Worm (Caenorhabditis elegans) whole organism, L1 larva: Measurements from ENCODE around the gene F13B6.3.
A peak's percentile ranks its signal among the peaks of the same experiment; 100 is the strongest.

ENCODE experiments used
- Y116A8C.19 ChIP-seq: sonication (generic microtip); optimal IDR thresholded peaks from 2 replicates; lab custom pipeline; 2016; ENCODE audit warnings: missing compliant biosample characterization, missing genetic modification characterization, borderline replicate concordance
- alr-1 ChIP-seq: fragments of 200-800 bp; sonication (Bioruptor generic); optimal IDR thresholded peaks from 2 replicates; lab custom pipeline; 2018; ENCODE audit warnings: borderline replicate concordance, mild to moderate bottlenecking, missing genetic modification characterization, missing compliant biosample characterization
- ama-1 ChIP-seq: fragments of 150-350 bp; optimal IDR thresholded peaks from 2 replicates; lab custom pipeline; 2014
- blmp-1 ChIP-seq: fragments of 150-350 bp; optimal IDR thresholded peaks from 2 replicates; lab custom pipeline; 2014; ENCODE audit warnings: missing biosample characterization, missing genetic modification characterization
- ceh-63 ChIP-seq: fragments of 200-800 bp; sonication (Bioruptor generic); optimal IDR thresholded peaks from 2 replicates; lab custom pipeline; 2018; ENCODE audit warnings: mild to moderate bottlenecking, missing genetic modification characterization, missing compliant biosample characterization
- ces-1 ChIP-seq: fragments of 150-350 bp; optimal IDR thresholded peaks from 2 replicates; lab custom pipeline; 2014; ENCODE audit warnings: missing biosample characterization, missing genetic modification reagents, missing genetic modification characterization
- dpl-1 ChIP-seq, 3 experiments: fragments of 150-350 bp in 2 of 3; sonication (generic microtip) in 1 of 3; optimal IDR thresholded peaks; 2 replicates each; lab custom pipeline; 2014 to 2017; ENCODE audit warnings: missing biosample characterization in 3 of 3, missing genetic modification characterization in 3 of 3, missing genetic modification reagents in 3 of 3
- dsc-1 ChIP-seq: sonication (generic microtip); optimal IDR thresholded peaks from 2 replicates; lab custom pipeline; 2016; ENCODE audit warnings: mild to moderate bottlenecking, missing genetic modification characterization, missing compliant biosample characterization
- efl-1 ChIP-seq, 4 experiments: fragments of 150-350 bp; optimal IDR thresholded peaks in 3 of 4; peaks in 1 of 4; 1 replicate in 1 of 4; 2 replicates in 3 of 4; lab custom pipeline; 2014; ENCODE audit warnings: missing biosample characterization in 2 of 4, missing genetic modification characterization in 2 of 4, missing genetic modification reagents in 2 of 4
- egl-27 ChIP-seq, 2 experiments: fragments of 150-350 bp in 1 of 2; sonication (generic microtip); optimal IDR thresholded peaks; 3 replicates each; lab custom pipeline; 2017 to 2018; ENCODE audit warnings: missing biosample characterization in 2 of 2, missing genetic modification characterization in 2 of 2, missing genetic modification reagents in 2 of 2
- elt-2 ChIP-seq: sonication (generic microtip); optimal IDR thresholded peaks from 2 replicates; lab custom pipeline; 2016; ENCODE audit warnings: missing genetic modification characterization, mild to moderate bottlenecking, inconsistent platforms, missing compliant biosample characterization, missing genetic modification reagents
- ets-5 ChIP-seq: fragments of 200-800 bp; sonication (Bioruptor generic); IDR thresholded peaks from 2 replicates; pipeline ENCODE4 v1.3.6; 2022; ENCODE audit warnings: missing genetic modification characterization, missing compliant biosample characterization
- fkh-4 ChIP-seq: sonication (generic microtip); optimal IDR thresholded peaks from 2 replicates; lab custom pipeline; 2016; ENCODE audit warnings: missing compliant biosample characterization, missing genetic modification characterization, borderline replicate concordance
- fkh-8 ChIP-seq: sonication (generic microtip); optimal IDR thresholded peaks from 2 replicates; lab custom pipeline; 2016; ENCODE audit warnings: mild to moderate bottlenecking, missing genetic modification characterization, missing compliant biosample characterization
- fos-1 ChIP-seq: fragments of 150-350 bp; optimal IDR thresholded peaks from 2 replicates; lab custom pipeline; 2014; ENCODE audit warnings: missing biosample characterization, missing genetic modification characterization
- hlh-17 ChIP-seq: fragments of 200-800 bp; sonication (Bioruptor generic); optimal IDR thresholded peaks from 2 replicates; lab custom pipeline; 2018; ENCODE audit warnings: missing genetic modification characterization, mild to moderate bottlenecking, missing compliant biosample characterization, moderate library complexity, borderline replicate concordance
- hlh-4 ChIP-seq: sonication (generic microtip); optimal IDR thresholded peaks from 2 replicates; lab custom pipeline; 2016; ENCODE audit warnings: mild to moderate bottlenecking, missing genetic modification characterization, missing compliant biosample characterization
- isw-1 ChIP-seq: fragments of 200-800 bp; sonication (Bioruptor generic); IDR thresholded peaks from 2 replicates; pipeline ENCODE4 v1.3.6; 2022; ENCODE audit warnings: missing genetic modification characterization, missing compliant biosample characterization
- lin-13 ChIP-seq: fragments of 150-350 bp; optimal IDR thresholded peaks from 2 replicates; lab custom pipeline; 2014; ENCODE audit warnings: missing biosample characterization, missing genetic modification reagents, missing genetic modification characterization
- lin-14 ChIP-seq: fragments of 200-800 bp; sonication (Bioruptor generic); optimal IDR thresholded peaks from 2 replicates; lab custom pipeline; 2018; ENCODE audit warnings: mild to moderate bottlenecking, missing genetic modification characterization, moderate library complexity, missing compliant biosample characterization
- lin-35 ChIP-seq, 2 experiments: fragments of 150-350 bp; optimal IDR thresholded peaks; 2 replicates each; lab custom pipeline; 2014; ENCODE audit warnings: missing biosample characterization in 2 of 2, missing genetic modification characterization in 2 of 2, missing genetic modification reagents in 2 of 2
- lir-3 ChIP-seq: sonication (generic microtip); optimal IDR thresholded peaks from 2 replicates; lab custom pipeline; 2016; ENCODE audit warnings: mild to moderate bottlenecking, missing genetic modification characterization, moderate library complexity, missing compliant biosample characterization; ENCODE audit not compliant: poor library complexity
- lsy-2 ChIP-seq, 2 experiments: fragments of 150-350 bp; optimal IDR thresholded peaks; 2 replicates each; lab custom pipeline; 2014; ENCODE audit warnings: missing biosample characterization in 2 of 2, missing genetic modification characterization in 2 of 2
- nhr-12 ChIP-seq: sonication (generic microtip); optimal IDR thresholded peaks from 2 replicates; lab custom pipeline; 2017; ENCODE audit warnings: missing biosample characterization, missing genetic modification characterization
- nhr-20 ChIP-seq: sonication (generic microtip); optimal IDR thresholded peaks from 2 replicates; lab custom pipeline; 2016; ENCODE audit warnings: mild to moderate bottlenecking, missing genetic modification characterization, missing compliant biosample characterization
- nhr-28 ChIP-seq: fragments of 150-350 bp; optimal IDR thresholded peaks from 2 replicates; lab custom pipeline; 2014; ENCODE audit warnings: missing biosample characterization, missing genetic modification characterization
- nhr-47 ChIP-seq: sonication (generic microtip); optimal IDR thresholded peaks from 2 replicates; lab custom pipeline; 2016; ENCODE audit warnings: mild to moderate bottlenecking, missing genetic modification characterization, moderate library complexity, missing compliant biosample characterization
- nhr-71 ChIP-seq: sonication (generic microtip); optimal IDR thresholded peaks from 2 replicates; lab custom pipeline; 2016; ENCODE audit warnings: mild to moderate bottlenecking, missing genetic modification characterization, moderate library complexity, missing compliant biosample characterization
- nhr-77 ChIP-seq: fragments of 150-350 bp; optimal IDR thresholded peaks from 2 replicates; lab custom pipeline; 2014; ENCODE audit warnings: missing biosample characterization, missing genetic modification characterization
- pag-3 ChIP-seq: sonication (generic microtip); optimal IDR thresholded peaks from 2 replicates; lab custom pipeline; 2017; ENCODE audit warnings: missing genetic modification characterization, mild to moderate bottlenecking, missing compliant biosample characterization, antibody characterized with exemption, borderline replicate concordance; ENCODE audit not compliant: insufficient read depth
- pax-3 ChIP-seq: fragments of 200-800 bp; sonication (Bioruptor generic); optimal IDR thresholded peaks from 2 replicates; lab custom pipeline; 2018; ENCODE audit warnings: mild to moderate bottlenecking, missing genetic modification characterization, moderate library complexity, missing compliant biosample characterization
- rnt-1 ChIP-seq: sonication (generic microtip); optimal IDR thresholded peaks from 2 replicates; lab custom pipeline; 2016; ENCODE audit warnings: mild to moderate bottlenecking, missing genetic modification characterization, moderate library complexity, missing compliant biosample characterization
- skn-1 ChIP-seq: fragments of 150-350 bp; optimal IDR thresholded peaks from 2 replicates; lab custom pipeline; 2014; ENCODE audit warnings: missing biosample characterization, missing genetic modification characterization
- sox-4 ChIP-seq: sonication (generic microtip); optimal IDR thresholded peaks from 2 replicates; lab custom pipeline; 2016; ENCODE audit warnings: missing genetic modification characterization, missing compliant biosample characterization
- sptf-1 ChIP-seq: fragments of 150-350 bp; optimal IDR thresholded peaks from 2 replicates; lab custom pipeline; 2014; ENCODE audit warnings: missing biosample characterization, missing genetic modification characterization
- tbx-2 ChIP-seq: sonication (generic microtip); optimal IDR thresholded peaks from 2 replicates; lab custom pipeline; 2016; ENCODE audit warnings: missing genetic modification characterization, missing compliant biosample characterization
- unc-30 ChIP-seq: sonication (generic microtip); optimal IDR thresholded peaks from 2 replicates; lab custom pipeline; 2017; ENCODE audit warnings: missing biosample characterization, missing genetic modification characterization
- unc-62 ChIP-seq: fragments of 150-350 bp; optimal IDR thresholded peaks from 2 replicates; lab custom pipeline; 2014; ENCODE audit warnings: missing biosample characterization, missing genetic modification reagents, missing genetic modification characterization
- vab-15 ChIP-seq: sonication (generic microtip); optimal IDR thresholded peaks from 2 replicates; lab custom pipeline; 2017; ENCODE audit warnings: missing genotype, mild to moderate bottlenecking, missing genetic modification characterization, missing compliant biosample characterization
- xbp-1 ChIP-seq: sonication (generic microtip); optimal IDR thresholded peaks from 2 replicates; lab custom pipeline; 2016; ENCODE audit warnings: missing genetic modification characterization, missing compliant biosample characterization
- ztf-4 ChIP-seq: fragments of 150-350 bp; optimal IDR thresholded peaks from 2 replicates; lab custom pipeline; 2014; ENCODE audit warnings: missing biosample characterization, missing genetic modification characterization

The F13B6.3 gene

ce11 chrIV:7512617-7513233, 47.0 kb upstream of the F13B6.3 start, which contains the start of the genes plc-4 and R05G6.4 (continued):
- TF ChIP-seq nhr-71 (tag; lab: Kevin White, UChicago) (peak; percentile 70), rnt-1 (tag; lab: Kevin White, UChicago) (peak; percentile 7), blmp-1 (tag; lab: Kevin White, UChicago) (peak; percentile 53), egl-27 (tag; optimal IDR thresholded peaks at IDR 0.05; lab: Kevin White, UChicago) (no peak)

- TF ChIP-seq dsc-1 (tag; lab: Kevin White, UChicago) (no peak), efl-1 (optimal IDR thresholded peaks at IDR 0.05; lab: Kevin White, UChicago) (peak in 1 of 2 experiments; percentile 10), efl-1 (GFP tag; optimal IDR thresholded peaks at IDR 0.05 in 1 of 2; lab: Kevin White, UChicago) (peak in 1 of 2 experiments; percentile 40), dpl-1 (GFP tag; optimal IDR thresholded peaks at IDR 0.05; lab: Kevin White, UChicago) (peak in 2 of 3 experiments; percentile 29 to 37), lin-35 (GFP tag; optimal IDR thresholded peaks at IDR 0.05; lab: Kevin White, UChicago) (peak in 1 of 2 experiments; percentile 7)
Measured at ce11 chrIV:7510829-7511228, 45.1 kb upstream of the F13B6.3 start.

ce11 chrIV:7508850-7509249, 43.1 kb upstream of the F13B6.3 start:
- peak; percentile 18 to 51 (median 42) for TF ChIP-seq dpl-1 (GFP tag; optimal IDR thresholded peaks at IDR 0.05; lab: Kevin White, UChicago)
- no peak for TF ChIP-seq alr-1 (tag; lab: Kevin White, UChicago)
- TF ChIP-seq lsy-2 (tag; optimal IDR thresholded peaks at IDR 0.05; lab: Kevin White, UChicago), result peak; percentile 51 to 87
- TF ChIP-seq efl-1 (optimal IDR thresholded peaks at IDR 0.05; lab: Kevin White, UChicago), result peak; percentile 38 to 56
- TF ChIP-seq efl-1 (GFP tag; optimal IDR thresholded peaks at IDR 0.05 in 1 of 2; lab: Kevin White, UChicago), result peak; percentile 48 to 91
- peak in 1 of 2 experiments; percentile 65 for TF ChIP-seq lin-35 (GFP tag; optimal IDR thresholded peaks at IDR 0.05; lab: Kevin White, UChicago)

DNA sequence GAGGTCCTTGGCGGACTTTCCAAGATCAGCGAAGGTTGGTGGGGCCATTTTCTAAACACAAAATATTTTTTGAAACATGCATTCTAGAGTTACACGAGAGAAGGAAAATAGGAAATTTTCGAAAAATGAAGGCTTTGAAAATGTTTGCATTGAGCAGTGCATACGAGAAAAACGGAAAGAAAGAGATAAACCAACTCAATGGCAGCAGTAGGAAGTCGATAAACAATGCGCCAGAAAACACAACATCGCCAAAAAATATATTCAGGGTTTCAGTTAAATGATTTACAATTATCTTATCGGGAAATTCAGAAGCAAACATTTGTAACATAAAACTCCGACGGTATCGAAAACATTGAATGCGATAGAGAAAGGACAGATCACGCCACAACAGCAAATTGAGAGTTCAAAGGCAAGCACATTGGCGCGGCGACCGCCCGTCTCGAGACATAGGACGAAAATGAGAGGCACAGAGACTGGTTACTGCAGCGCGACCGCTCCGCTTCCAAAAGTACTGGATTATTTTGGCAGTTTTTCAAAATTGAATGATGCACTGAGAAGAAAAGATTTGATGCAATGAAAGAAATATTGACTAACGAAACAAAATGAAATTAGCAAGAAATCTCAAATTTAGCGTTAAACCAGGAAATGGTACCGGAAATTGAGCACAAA, 42.2 kb upstream of the F13B6.3 start, which contains the start of the genes vdac-1 and R05G6.5:
Gene vdac-1, minus strand, starts transcription at position 51 of the 669 bp plus-strand sequence.
Gene R05G6.5, plus strand, starts transcription at position 527 of the 669 bp plus-strand sequence.
- TF ChIP-seq xbp-1 (tag; lab: Kevin White, UChicago) (peak; percentile 83), efl-1 (optimal IDR thresholded peaks at IDR 0.05; lab: Kevin White, UChicago) (peak; percentile 59 to 93), efl-1 (GFP tag; optimal IDR thresholded peaks at IDR 0.05 in 1 of 2; lab: Kevin White, UChicago) (peak; percentile 90 to 99), sptf-1 (tag; lab: Kevin White, UChicago) (no peak), ceh-63 (GFP tag; lab: Kevin White, UChicago) (no peak), hlh-17 (GFP tag; lab: Kevin White, UChicago) (no peak), pag-3 (tag; lab: Kevin White, UChicago) (no peak), ztf-4 (tag; lab: Kevin White, UChicago) (peak; percentile 55), nhr-77 (peak; percentile 90), ets-5 (no peak), isw-1 (GFP tag; lab: Robert Waterston, UW) (peak; percentile 71), skn-1 (tag; lab: Kevin White, UChicago) (peak; percentile 63), rnt-1 (tag; lab: Kevin White, UChicago) (peak; percentile 79), tbx-2 (tag; lab: Kevin White, UChicago) (peak; percentile 86), nhr-28 (tag; lab: Kevin White, UChicago) (no peak), nhr-20 (tag; lab: Kevin White, UChicago) (peak; percentile 92), sox-4 (no peak), lin-13 (GFP tag; lab: Kevin White, UChicago) (peak; percentile 82), ces-1 (GFP tag; lab: Kevin White, UChicago) (no peak), nhr-12 (tag; lab: Kevin White, UChicago) (no peak), fos-1 (tag; lab: Kevin White, UChicago) (peak; percentile 63), nhr-47 (peak; percentile 83), ama-1 (no peak), unc-62 (GFP tag; lab: Kevin White, UChicago) (no peak), pax-3 (peak; percentile 47), elt-2 (tag; lab: Kevin White, UChicago) (peak; percentile 73), Y116A8C.19 (no peak), lin-14 (GFP tag; lab: Kevin White, UChicago) (peak; percentile 97), lir-3 (tag; lab: Kevin White, UChicago) (peak; percentile 7), vab-15 (tag; lab: Kevin White, UChicago) (peak; percentile 8), fkh-4 (no peak), alr-1 (tag; lab: Kevin White, UChicago) (no peak), hlh-4 (no peak), fkh-8 (peak; percentile 81), unc-30 (tag; lab: Kevin White, UChicago) (no peak)
